Fruit fly (Drosophila melanogaster) whole organism, embryonic: ENCODE results near the gene Adgf-D.

Experiments
- Ada2b ChIP-seq: fragments of 200-800 bp; sonication (Bioruptor generic); IDR thresholded peaks from 2 replicates; pipeline ENCODE4 v1.3.6; 2022; ENCODE audit warnings: missing biosample characterization, missing genetic modification characterization
- Asciz ChIP-seq: fragments of 200-800 bp; sonication (Bioruptor generic); optimal IDR thresholded peaks from 2 replicates; lab custom pipeline; 2017; ENCODE audit warnings: missing biosample characterization, mild to moderate bottlenecking, missing genetic modification characterization, missing genetic modification reagents
- CG10267 ChIP-seq: fragments of 200-800 bp; sonication (Bioruptor generic); optimal IDR thresholded peaks from 2 replicates; lab custom pipeline; 2018; ENCODE audit warnings: missing biosample characterization, mild to moderate bottlenecking, missing genetic modification characterization, moderate library complexity
- CG10462 ChIP-seq: fragments of 200-800 bp; sonication (Bioruptor generic); optimal IDR thresholded peaks from 2 replicates; lab custom pipeline; 2016; ENCODE audit warnings: missing biosample characterization, missing genetic modification characterization
- CG12659 ChIP-seq: fragments of 200-800 bp; sonication (Bioruptor generic); optimal IDR thresholded peaks from 3 replicates; lab custom pipeline; 2017; ENCODE audit warnings: mild to moderate bottlenecking, missing biosample characterization, missing genetic modification reagents, missing genetic modification characterization
- CG12744 ChIP-seq: fragments of 200-800 bp; sonication (Bioruptor generic); optimal IDR thresholded peaks from 2 replicates; lab custom pipeline; 2016; ENCODE audit warnings: missing biosample characterization, missing genetic modification characterization
- CG12769 ChIP-seq: fragments of 200-800 bp; sonication (Bioruptor generic); optimal IDR thresholded peaks from 2 replicates; lab custom pipeline; 2019; ENCODE audit warnings: missing biosample characterization, mild to moderate bottlenecking, missing genetic modification characterization, moderate library complexity
- CG13894 ChIP-seq: fragments of 200-800 bp; sonication (Bioruptor generic); optimal IDR thresholded peaks from 3 replicates; lab custom pipeline; 2018; ENCODE audit warnings: missing biosample characterization, mild to moderate bottlenecking, missing genetic modification characterization, moderate library complexity
- CG15514 ChIP-seq: fragments of 200-800 bp; sonication (Bioruptor generic); optimal IDR thresholded peaks from 3 replicates; lab custom pipeline; 2017; ENCODE audit warnings: missing biosample characterization, missing genetic modification characterization, mild to moderate bottlenecking, moderate library complexity, missing genetic modification reagents
- CG17328 ChIP-seq: fragments of 200-800 bp; sonication (Bioruptor generic); IDR thresholded peaks from 2 replicates; pipeline ENCODE4 v1.3.6; 2022; ENCODE audit warnings: missing biosample characterization, missing genetic modification characterization
- CG17829 ChIP-seq: fragments of 200-800 bp; optimal IDR thresholded peaks from 2 replicates; lab custom pipeline; 2019; ENCODE audit warnings: missing biosample characterization, mild to moderate bottlenecking, missing genetic modification characterization, moderate library complexity
- CG32532 ChIP-seq: fragments of 200-800 bp; sonication (Bioruptor generic); IDR thresholded peaks from 2 replicates; pipeline ENCODE4 v1.3.6; 2022; ENCODE audit warnings: missing biosample characterization, missing genetic modification characterization
- CG4617 ChIP-seq: fragments of 200-800 bp; sonication (Bioruptor generic); optimal IDR thresholded peaks from 3 replicates; lab custom pipeline; 2016; ENCODE audit warnings: missing biosample characterization, missing genetic modification characterization, borderline replicate concordance
- CG6654 ChIP-seq: fragments of 200-800 bp; sonication (Bioruptor generic); optimal IDR thresholded peaks from 2 replicates; lab custom pipeline; 2017; ENCODE audit warnings: missing biosample characterization, mild to moderate bottlenecking, missing genetic modification characterization
- CG6765 ChIP-seq: fragments of 200-800 bp; sonication (Bioruptor generic); optimal IDR thresholded peaks from 3 replicates; lab custom pipeline; 2017; ENCODE audit warnings: missing biosample characterization, mild to moderate bottlenecking, missing genetic modification characterization
- CG8281 ChIP-seq: fragments of 200-800 bp; sonication (Bioruptor generic); optimal IDR thresholded peaks from 2 replicates; lab custom pipeline; 2018; ENCODE audit warnings: missing biosample characterization, mild to moderate bottlenecking, missing genetic modification characterization, moderate library complexity
- CG9215 ChIP-seq: fragments of 200-800 bp; sonication (Bioruptor generic); IDR thresholded peaks from 2 replicates; pipeline ENCODE4 v1.3.6; 2022; ENCODE audit warnings: missing biosample characterization, missing genetic modification characterization
- CG9727 ChIP-seq: fragments of 200-800 bp; sonication (Bioruptor generic); optimal IDR thresholded peaks from 3 replicates; lab custom pipeline; 2017; ENCODE audit warnings: missing biosample characterization, mild to moderate bottlenecking, missing genetic modification characterization
- Dp ChIP-seq: fragments of 200-800 bp; sonication (Bioruptor generic); optimal IDR thresholded peaks from 2 replicates; lab custom pipeline; 2018; ENCODE audit warnings: missing biosample characterization, mild to moderate bottlenecking, missing genetic modification characterization, moderate library complexity
- Elba2 ChIP-seq: fragments of 200-800 bp; sonication (Bioruptor generic); optimal IDR thresholded peaks from 3 replicates; lab custom pipeline; 2016; ENCODE audit warnings: missing biosample characterization, missing genetic modification characterization
- Ets97D ChIP-seq: fragments of 200-800 bp; sonication (Bioruptor generic); optimal IDR thresholded peaks from 3 replicates; lab custom pipeline; 2016; ENCODE audit warnings: missing biosample characterization, missing genetic modification characterization
- H2.0 ChIP-seq: fragments of 200-800 bp; sonication (Bioruptor generic); IDR thresholded peaks from 2 replicates; pipeline ENCODE4 v1.3.6; 2022; ENCODE audit warnings: missing biosample characterization, missing genetic modification characterization
- Hand ChIP-seq: fragments of 200-800 bp; sonication (Bioruptor generic); optimal IDR thresholded peaks from 2 replicates; lab custom pipeline; 2017; ENCODE audit warnings: mild to moderate bottlenecking, missing biosample characterization, missing genetic modification reagents, missing genetic modification characterization
- Oli ChIP-seq: fragments of 200-800 bp; sonication (Bioruptor generic); optimal IDR thresholded peaks from 2 replicates; lab custom pipeline; 2018; ENCODE audit warnings: missing biosample characterization, mild to moderate bottlenecking, missing genetic modification characterization, moderate library complexity
- Sin3A ChIP-seq: fragments of >200 bp; optimal IDR thresholded peaks from 2 replicates; lab custom pipeline; 2018
- Six4 ChIP-seq: fragments of 200-800 bp; sonication (Bioruptor generic); optimal IDR thresholded peaks from 2 replicates; lab custom pipeline; 2016; ENCODE audit warnings: missing biosample characterization, missing genetic modification characterization
- Sry-δ ChIP-seq: fragments of 200-800 bp; sonication (Bioruptor generic); optimal IDR thresholded peaks from 2 replicates; lab custom pipeline; 2016; ENCODE audit warnings: missing biosample characterization, missing genetic modification characterization
- Xrp1 ChIP-seq: fragments of 200-800 bp; sonication (Bioruptor generic); IDR thresholded peaks from 2 replicates; pipeline ENCODE4 v1.3.6; 2022; ENCODE audit warnings: missing biosample characterization, missing genetic modification characterization
- bbx ChIP-seq: fragments of 200-800 bp; sonication (Bioruptor generic); IDR thresholded peaks from 2 replicates; pipeline ENCODE4 v1.3.6; 2022; ENCODE audit warnings: missing biosample characterization, missing genetic modification characterization; ENCODE audit not compliant: partially characterized antibody
- cad ChIP-seq: fragments of >200 bp; optimal IDR thresholded peaks from 2 replicates; lab custom pipeline; 2017; ENCODE audit warnings: missing biosample characterization, missing genetic modification characterization
- cg ChIP-seq: fragments of 200-800 bp; sonication (Bioruptor generic); optimal IDR thresholded peaks from 3 replicates; lab custom pipeline; 2019; ENCODE audit warnings: missing biosample characterization, mild to moderate bottlenecking, missing genetic modification characterization, moderate library complexity
- chinmo ChIP-seq: fragments of 200-800 bp; sonication (Bioruptor generic); IDR thresholded peaks from 4 replicates; pipeline ENCODE4 v1.3.6; 2022; ENCODE audit warnings: missing biosample characterization, missing genetic modification characterization; ENCODE audit not compliant: partially characterized antibody
- chm ChIP-seq: fragments of 200-800 bp; sonication (Bioruptor generic); IDR thresholded peaks from 2 replicates; pipeline ENCODE4 v1.3.6; 2022; ENCODE audit warnings: missing biosample characterization, missing genetic modification characterization
- ci ChIP-seq: fragments of 200-800 bp; sonication (Bioruptor generic); IDR thresholded peaks from 3 replicates; pipeline ENCODE4 v1.3.6; 2022; ENCODE audit warnings: missing biosample characterization, missing genetic modification characterization
- gce ChIP-seq: fragments of 200-800 bp; sonication (Bioruptor generic); IDR thresholded peaks from 3 replicates; pipeline ENCODE4 v1.3.6; 2022; ENCODE audit warnings: missing biosample characterization, missing genetic modification characterization
- gsb ChIP-seq: fragments of 200-800 bp; sonication (Bioruptor generic); IDR thresholded peaks from 2 replicates; pipeline ENCODE4 v1.3.6; 2022; ENCODE audit warnings: missing biosample characterization, missing genetic modification characterization
- her ChIP-seq: fragments of 200-800 bp; sonication (Bioruptor generic); optimal IDR thresholded peaks from 2 replicates; lab custom pipeline; 2016; ENCODE audit warnings: missing biosample characterization, missing genetic modification characterization
- kay ChIP-seq: fragments of 200-800 bp; sonication (Bioruptor generic); optimal IDR thresholded peaks from 2 replicates; lab custom pipeline; 2016; ENCODE audit warnings: missing biosample characterization, missing genetic modification characterization
- lov ChIP-seq, 2 experiments: fragments of 200-800 bp in 1 of 2; fragments of >200 bp in 1 of 2; sonication (Bioruptor generic) in 1 of 2; IDR thresholded peaks in 1 of 2; optimal IDR thresholded peaks in 1 of 2; 2 replicates in 1 of 2; 3 replicates in 1 of 2; pipeline versions ENCODE4 v1.3.6 to Lab custom; 2017 to 2022; ENCODE audit warnings: missing biosample characterization in 1 of 2, missing genetic modification characterization in 1 of 2
- luna ChIP-seq: fragments of 200-800 bp; sonication (Bioruptor generic); optimal IDR thresholded peaks from 2 replicates; lab custom pipeline; 2016; ENCODE audit warnings: missing biosample characterization, missing genetic modification characterization
- pum ChIP-seq: fragments of 200-800 bp; sonication (Bioruptor generic); optimal IDR thresholded peaks from 2 replicates; lab custom pipeline; 2016; ENCODE audit warnings: missing biosample characterization, missing genetic modification characterization
- sens-2 ChIP-seq: fragments of 200-800 bp; sonication (Bioruptor generic); IDR thresholded peaks from 2 replicates; pipeline ENCODE4 v1.3.6; 2022; ENCODE audit warnings: missing biosample characterization, missing genetic modification characterization
- so ChIP-seq: fragments of 200-800 bp; sonication (Bioruptor generic); IDR thresholded peaks from 3 replicates; pipeline ENCODE4 v1.3.6; 2022; ENCODE audit warnings: missing biosample characterization, missing genetic modification characterization
- sug ChIP-seq: fragments of 200-800 bp; optimal IDR thresholded peaks from 2 replicates; lab custom pipeline; 2019; ENCODE audit warnings: missing biosample characterization, mild to moderate bottlenecking, missing genetic modification characterization, moderate library complexity
- tap ChIP-seq: fragments of 200-800 bp; optimal IDR thresholded peaks from 3 replicates; lab custom pipeline; 2019; ENCODE audit warnings: missing biosample characterization, mild to moderate bottlenecking, missing genetic modification characterization, moderate library complexity
- tll ChIP-seq, 2 experiments: fragments of 200-800 bp in 1 of 2; fragments of >200 bp in 1 of 2; sonication (Bioruptor generic) in 1 of 2; optimal IDR thresholded peaks; 2 replicates each; lab custom pipeline; 2017 to 2019; ENCODE audit warnings: missing biosample characterization in 2 of 2, missing genetic modification characterization in 2 of 2, mild to moderate bottlenecking in 1 of 2, moderate library complexity in 1 of 2
- tna ChIP-seq: fragments of 200-800 bp; sonication (Bioruptor generic); IDR thresholded peaks from 2 replicates; pipeline ENCODE4 v1.3.6; 2022; ENCODE audit warnings: missing biosample characterization, missing genetic modification characterization; ENCODE audit not compliant: partially characterized antibody
- tx ChIP-seq: fragments of 200-800 bp; sonication (Bioruptor generic); optimal IDR thresholded peaks from 2 replicates; lab custom pipeline; 2016; ENCODE audit warnings: missing biosample characterization, missing genetic modification characterization
- zf30C ChIP-seq: fragments of 200-800 bp; sonication (Bioruptor generic); optimal IDR thresholded peaks from 3 replicates; lab custom pipeline; 2018; ENCODE audit warnings: missing biosample characterization, mild to moderate bottlenecking, missing genetic modification characterization

Adgf-D gene

DNA sequence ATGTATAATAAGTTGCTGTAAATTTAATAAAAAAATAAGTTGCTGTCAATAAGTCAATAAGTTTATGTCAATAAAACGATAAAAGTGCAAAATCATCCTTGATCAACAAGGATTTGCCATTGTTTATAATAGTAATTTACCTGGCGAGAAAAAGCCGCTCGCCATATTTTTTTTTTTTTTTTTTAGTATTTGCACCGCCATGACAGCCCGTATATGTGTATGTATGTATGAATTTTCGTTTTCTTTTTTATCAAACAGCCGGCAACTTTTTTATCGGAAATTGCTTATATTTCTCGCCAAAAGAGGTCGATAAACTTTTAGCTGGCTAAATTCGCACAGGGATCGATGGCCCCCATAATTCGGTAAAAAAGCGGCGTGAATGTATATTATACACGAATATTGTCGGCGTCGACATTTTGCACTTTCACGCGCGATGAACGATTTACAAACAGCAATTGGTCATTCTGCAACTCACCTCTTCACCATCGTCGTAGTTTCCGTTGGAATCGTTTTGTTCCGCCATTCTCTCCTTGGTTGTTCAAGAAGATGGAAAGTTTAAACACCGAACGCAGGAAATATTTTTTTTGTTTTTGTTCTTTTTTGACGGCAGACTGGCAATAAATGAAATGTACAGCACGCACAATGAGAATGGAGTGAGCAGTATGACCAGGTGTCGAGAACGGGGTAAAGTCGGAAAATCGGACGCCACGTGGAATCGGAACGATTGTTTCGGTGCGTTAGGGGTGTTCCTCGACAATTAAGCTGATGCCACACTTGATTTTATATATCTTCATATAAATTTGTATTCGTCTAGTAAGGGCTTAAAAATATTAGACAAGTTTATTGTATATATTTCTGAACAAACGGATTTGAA, 45.1 kb downstream of the Adgf-D start, which contains the start of gene Hrb87F:
Hrb87F (minus strand) TSS at position 667 of the 874 bp plus-strand sequence.
- TF ChIP-seq Oli (tag; lab: Kevin White, UChicago), result no peak
- TF ChIP-seq CG12744 (GFP tag; lab: Kevin White, UChicago), result no peak
- TF ChIP-seq gce (GFP tag; lab: Robert Waterston, UW), result no peak
- TF ChIP-seq CG4617 (GFP tag; lab: Kevin White, UChicago), result peak; percentile 15
- TF ChIP-seq Dp (GFP tag; lab: Kevin White, UChicago), result no peak
- TF ChIP-seq CG12769, result no peak
- no peak for TF ChIP-seq H2.0
- TF ChIP-seq Sry-δ, result peak; percentile 29
- TF ChIP-seq CG8281 (tag; lab: Kevin White, UChicago), result no peak
- no peak for TF ChIP-seq CG17829 (tag; lab: Kevin White, UChicago)
- no peak for TF ChIP-seq CG6765 (GFP tag; lab: Kevin White, UChicago)
- TF ChIP-seq CG15514, result peak; percentile 28
- TF ChIP-seq gsb (GFP tag; lab: Robert Waterston, UW), result no peak
- TF ChIP-seq lov (optimal IDR thresholded peaks at IDR 0.05; lab: Kevin White, UChicago), result no peak
- peak; percentile 22; the same call in 1 of the 3 replicates for TF ChIP-seq lov (GFP tag; IDR thresholded peaks at IDR 0.05; lab: Robert Waterston, UW)
- TF ChIP-seq her, result peak; percentile 29
- no peak for TF ChIP-seq tll (GFP tag; optimal IDR thresholded peaks at IDR 0.05; lab: Kevin White, UChicago)
- TF ChIP-seq CG10462 (GFP tag; lab: Kevin White, UChicago), result no peak
- peak; percentile 78 for TF ChIP-seq Ets97D
- TF ChIP-seq zf30C (GFP tag; lab: Kevin White, UChicago), result no peak
- TF ChIP-seq Ada2b (GFP tag; lab: Robert Waterston, UW), result no peak
- no peak for TF ChIP-seq CG6654 (GFP tag; lab: Kevin White, UChicago)
- peak; percentile 15 for TF ChIP-seq cad (GFP tag; lab: Kevin White, UChicago)
- no peak for TF ChIP-seq tna (GFP tag; lab: Robert Waterston, UW)
- 0 out of 2 replicates have a peak, but pooled peaks have one; percentile 9 for TF ChIP-seq bbx (GFP tag; lab: Robert Waterston, UW)
- no peak for TF ChIP-seq Hand
- no peak for TF ChIP-seq sug
- TF ChIP-seq cg, result peak; percentile 49
- no peak for TF ChIP-seq CG13894 (tag; lab: Kevin White, UChicago)
- no peak for TF ChIP-seq CG10267 (tag; lab: Kevin White, UChicago)
- no peak for TF ChIP-seq pum (GFP tag; lab: Kevin White, UChicago)
- peak; percentile 52; the same call in 1 of the 3 replicates for TF ChIP-seq ci (GFP tag; lab: Robert Waterston, UW)
- TF ChIP-seq CG17328 (GFP tag; lab: Robert Waterston, UW), result no peak
- no peak for TF ChIP-seq Six4 (GFP tag; lab: Kevin White, UChicago)
- TF ChIP-seq CG12659, result peak; percentile 82
- TF ChIP-seq CG9727 (GFP tag; lab: Kevin White, UChicago), result no peak
- TF ChIP-seq Xrp1 (GFP tag; lab: Robert Waterston, UW), result no peak
- TF ChIP-seq kay (GFP tag; lab: Kevin White, UChicago), result no peak
- TF ChIP-seq so (GFP tag; lab: Robert Waterston, UW), result no peak
- TF ChIP-seq CG32532, result peak; percentile 49
- peak; percentile 12; the same call in 1 of the 2 replicates for TF ChIP-seq CG9215
- peak; percentile 47 for TF ChIP-seq Sin3A (lab: Kevin White, UChicago)
- no peak for TF ChIP-seq tx (GFP tag; lab: Kevin White, UChicago)
- no peak for TF ChIP-seq chinmo (GFP tag; lab: Robert Waterston, UW)
- TF ChIP-seq tap, result no peak
- TF ChIP-seq sens-2 (GFP tag; lab: Robert Waterston, UW), result no peak
- no peak for TF ChIP-seq chm (GFP tag; lab: Robert Waterston, UW)
- TF ChIP-seq luna (GFP tag; lab: Kevin White, UChicago), result no peak
- TF ChIP-seq Asciz (GFP tag; lab: Kevin White, UChicago), result no peak
- TF ChIP-seq Elba2 (GFP tag; lab: Kevin White, UChicago), result no peak
